Worm (Caenorhabditis elegans) whole organism, early embryonic: ENCODE results near the gene F26G5.1.

Experiments used
- B0310.2 ChIP-seq: sonication (generic microtip); optimal IDR thresholded peaks from 2 replicates; lab custom pipeline; 2016; ENCODE audit warnings: mild to moderate bottlenecking, missing genetic modification characterization, missing compliant biosample characterization
- F13C5.2 ChIP-seq: sonication (generic microtip); optimal IDR thresholded peaks from 2 replicates; lab custom pipeline; 2017; ENCODE audit warnings: mild to moderate bottlenecking, missing genetic modification characterization, inconsistent platforms, missing compliant biosample characterization
- aly-1 ChIP-seq: sonication (generic microtip); optimal IDR thresholded peaks from 2 replicates; lab custom pipeline; 2016; ENCODE audit warnings: missing genetic modification characterization, missing compliant biosample characterization
- ama-1 ChIP-seq: fragments of 150-350 bp; optimal IDR thresholded peaks from 2 replicates; lab custom pipeline; 2014
- ceh-13 ChIP-seq: fragments of 200-800 bp; sonication (Bioruptor generic); optimal IDR thresholded peaks from 2 replicates; lab custom pipeline; 2018; ENCODE audit warnings: mild to moderate bottlenecking, missing genetic modification characterization, missing compliant biosample characterization
- ceh-36 ChIP-seq: sonication (generic microtip); optimal IDR thresholded peaks from 2 replicates; lab custom pipeline; 2016; ENCODE audit warnings: missing genetic modification characterization, inconsistent platforms, missing compliant biosample characterization
- ets-7 ChIP-seq: sonication (generic microtip); optimal IDR thresholded peaks from 2 replicates; lab custom pipeline; 2016; ENCODE audit warnings: missing genotype, missing genetic modification characterization, missing compliant biosample characterization
- flt-1 ChIP-seq: fragments of 200-800 bp; sonication (Bioruptor generic); IDR thresholded peaks from 2 replicates; pipeline ENCODE4 v1.3.6; 2022; ENCODE audit warnings: missing genetic modification characterization, missing compliant biosample characterization
- hmbx-1 ChIP-seq: sonication (generic microtip); optimal IDR thresholded peaks from 2 replicates; lab custom pipeline; 2016; ENCODE audit warnings: mild to moderate bottlenecking, missing genetic modification characterization, missing compliant biosample characterization
- hmg-4 ChIP-seq: fragments of 200-800 bp; sonication (Bioruptor generic); optimal IDR thresholded peaks from 2 replicates; lab custom pipeline; 2018; ENCODE audit warnings: mild to moderate bottlenecking, missing genetic modification characterization, missing compliant biosample characterization
- hnd-1 ChIP-seq: sonication (generic microtip); optimal IDR thresholded peaks from 2 replicates; lab custom pipeline; 2016; ENCODE audit warnings: missing genetic modification characterization, missing compliant biosample characterization
- pes-1 ChIP-seq: fragments of 200-800 bp; sonication (Bioruptor generic); IDR thresholded peaks from 2 replicates; pipeline ENCODE4 v1.3.6; 2022; ENCODE audit warnings: missing genetic modification reagents, missing genetic modification characterization, missing compliant biosample characterization
- scrt-1 ChIP-seq: fragments of 200-800 bp; sonication (Bioruptor generic); IDR thresholded peaks from 2 replicates; pipeline ENCODE4 v1.3.6; 2022; ENCODE audit warnings: missing genetic modification characterization, missing compliant biosample characterization
- sea-1 ChIP-seq: fragments of 200-800 bp; sonication (Bioruptor generic); conservative IDR thresholded peaks from 2 replicates; pipeline ENCODE4 v1.3.6; 2022; ENCODE audit warnings: missing genetic modification characterization, missing compliant biosample characterization
- tbx-11 ChIP-seq: fragments of 200-800 bp; sonication (Bioruptor generic); IDR thresholded peaks from 2 replicates; pipeline ENCODE4 v1.3.6; 2022; ENCODE audit warnings: missing genetic modification characterization, missing compliant biosample characterization
- tbx-37 ChIP-seq: fragments of 200-800 bp; sonication (Bioruptor generic); conservative IDR thresholded peaks from 2 replicates; pipeline ENCODE4 v1.3.6; 2022; ENCODE audit warnings: missing genetic modification reagents, missing genetic modification characterization, missing compliant biosample characterization
- tra-4 ChIP-seq: sonication (generic microtip); optimal IDR thresholded peaks from 2 replicates; lab custom pipeline; 2017; ENCODE audit warnings: missing genetic modification characterization, missing compliant biosample characterization

The F26G5.1 gene

DNA sequence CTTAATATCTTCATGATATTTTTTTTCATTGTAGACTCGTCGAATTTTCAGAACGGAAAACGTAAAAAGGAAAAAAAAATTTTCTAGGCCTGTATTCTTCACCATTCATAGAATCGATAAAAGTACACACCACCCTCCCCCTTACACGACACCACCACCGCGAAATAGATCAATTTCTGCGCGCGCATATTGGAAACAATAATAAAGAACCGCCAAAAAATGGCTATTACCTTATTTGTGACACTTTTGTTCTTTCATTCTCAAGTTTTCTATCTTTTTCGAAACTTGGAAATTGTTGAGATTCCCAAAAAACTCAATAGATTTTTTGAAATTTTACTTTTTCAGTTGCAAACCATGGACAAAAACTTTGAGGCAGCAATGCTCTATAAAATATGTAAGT, at the start of gene F26G5.1:
Gene F26G5.1 (plus strand): TSS at position 339 of the 400 bp plus-strand sequence.
- TF ChIP-seq hmg-4 (GFP tag; lab: Kevin White, UChicago) (no peak), hmbx-1 (tag; lab: Kevin White, UChicago) (no peak), ama-1 (lab: Kevin White, UChicago) (no peak), tbx-37 (no peak)

DNA sequence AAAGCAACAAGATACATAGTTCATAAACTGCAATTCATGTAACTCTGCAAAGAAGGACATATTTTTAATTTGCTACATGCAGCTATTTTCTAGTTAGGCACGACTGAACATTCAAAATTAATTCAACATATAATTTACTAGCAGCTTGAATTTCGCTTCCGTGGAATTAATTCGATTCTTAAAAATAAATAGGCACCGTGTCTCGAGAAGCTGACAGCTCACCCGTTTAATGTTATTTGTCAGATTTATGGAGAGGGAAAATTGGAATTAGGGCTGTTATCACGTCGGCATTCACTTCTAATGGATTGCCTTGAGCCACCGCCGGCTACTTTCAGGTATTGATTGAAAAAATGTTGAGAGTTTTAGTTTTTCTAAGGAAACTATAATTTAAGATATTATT, 48.9 kb upstream of the F26G5.1 start, which contains the start of gene srh-21:
Gene srh-21 (plus strand): TSS at position 301 of the 400 bp plus-strand sequence.
- TF ChIP-seq tra-4, result no peak

DNA sequence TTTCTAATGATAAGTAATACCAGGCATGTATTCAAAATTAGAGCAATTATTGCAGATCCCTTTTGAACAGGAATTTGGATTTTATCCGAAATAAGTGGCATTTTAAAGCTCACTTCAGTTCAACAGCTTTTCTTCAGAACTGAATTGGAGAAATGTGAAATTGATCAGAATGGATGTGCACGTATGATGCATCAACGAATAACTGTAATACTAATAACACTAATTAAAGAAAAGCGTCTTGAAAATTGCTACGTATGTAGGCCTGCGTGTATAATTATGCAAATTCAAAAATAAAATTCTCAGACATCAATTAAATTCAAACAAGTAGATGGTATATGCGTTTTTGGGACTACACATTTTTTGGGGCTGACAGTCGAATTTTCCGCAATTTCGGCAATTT, 45.4 kb upstream of the F26G5.1 start, which contains the start of gene str-205:
Gene str-205 (minus strand): TSS at position 101 of the 400 bp plus-strand sequence.
- no peak for TF ChIP-seq B0310.2
- TF ChIP-seq pes-1, result no peak
- TF ChIP-seq hmg-4 (GFP tag; lab: Kevin White, UChicago), result no peak
- no peak for TF ChIP-seq flt-1
- TF ChIP-seq hnd-1, result no peak
- TF ChIP-seq ets-7 (tag; lab: Kevin White, UChicago), result no peak
- no peak for TF ChIP-seq F13C5.2
- no peak for TF ChIP-seq scrt-1 (GFP tag; lab: Robert Waterston, UW)
- no peak for TF ChIP-seq hmbx-1 (tag; lab: Kevin White, UChicago)
- TF ChIP-seq tra-4, result no peak
- TF ChIP-seq ama-1 (lab: Kevin White, UChicago), result no peak
- no peak for TF ChIP-seq tbx-37

DNA sequence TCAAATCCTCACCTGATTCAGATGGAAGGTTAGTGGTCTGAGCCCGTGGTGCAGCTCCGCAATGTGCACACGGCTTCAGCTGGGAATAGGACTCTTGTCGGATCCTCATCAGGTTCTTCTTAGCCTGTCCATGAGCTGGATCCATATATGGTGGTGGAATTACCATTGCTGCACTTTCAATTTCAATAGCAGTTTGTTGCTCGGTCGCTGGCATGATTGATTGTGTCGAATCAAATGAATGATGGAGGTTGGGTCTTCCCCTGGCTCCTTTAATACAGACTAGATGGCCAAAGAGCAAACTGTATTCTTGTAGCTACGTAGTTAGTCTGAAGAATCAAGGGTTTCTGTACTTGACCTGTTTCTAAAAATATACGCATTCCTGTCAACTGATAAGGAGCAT, 42.5 kb upstream of the F26G5.1 start, which contains the start of gene C02E7.10:
Gene C02E7.10 (minus strand): TSS at position 232 of the 400 bp plus-strand sequence.
- TF ChIP-seq ama-1 (lab: Kevin White, UChicago), result no peak
- no peak for TF ChIP-seq tbx-11 (GFP tag; lab: Robert Waterston, UW)
- TF ChIP-seq B0310.2, result no peak
- no peak for TF ChIP-seq pes-1

DNA sequence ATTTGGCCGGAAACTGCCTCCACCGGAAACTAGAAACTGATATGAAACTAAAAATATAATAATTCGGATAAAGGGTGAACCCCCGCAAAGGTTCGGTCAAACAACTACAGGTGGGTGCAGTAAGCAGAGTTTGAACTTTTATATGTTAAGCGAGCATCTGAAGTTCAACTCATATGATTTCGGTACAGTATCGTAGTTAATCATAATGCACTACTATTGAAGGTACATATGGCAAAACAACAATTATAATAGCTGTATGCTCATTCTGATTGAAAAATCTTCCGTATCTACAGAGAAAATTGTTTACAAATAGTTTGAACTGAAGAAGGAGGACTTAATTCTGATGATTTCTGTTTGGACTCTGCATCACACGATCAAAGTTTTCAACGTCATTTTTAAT, 42.0 kb upstream of the F26G5.1 start:
- TF ChIP-seq aly-1 (tag; lab: Kevin White, UChicago), result no peak
- no peak for TF ChIP-seq scrt-1 (GFP tag; lab: Robert Waterston, UW)
- no peak for TF ChIP-seq hnd-1
- no peak for TF ChIP-seq ceh-13 (GFP tag; lab: Kevin White, UChicago)
- no peak for TF ChIP-seq sea-1 (GFP tag; lab: Robert Waterston, UW)
- TF ChIP-seq tbx-11 (GFP tag; lab: Robert Waterston, UW), result no peak
- TF ChIP-seq pes-1, result no peak
- TF ChIP-seq F13C5.2, result no peak
- TF ChIP-seq hmbx-1 (tag; lab: Kevin White, UChicago), result no peak
- TF ChIP-seq B0310.2, result no peak
- no peak for TF ChIP-seq ama-1 (lab: Kevin White, UChicago)
- no peak for TF ChIP-seq tra-4
- TF ChIP-seq hmg-4 (GFP tag; lab: Kevin White, UChicago), result no peak
- TF ChIP-seq flt-1, result no peak
- no peak for TF ChIP-seq tbx-37
- no peak for TF ChIP-seq ets-7 (tag; lab: Kevin White, UChicago)
- no peak for TF ChIP-seq ceh-36 (tag; lab: Kevin White, UChicago)

DNA sequence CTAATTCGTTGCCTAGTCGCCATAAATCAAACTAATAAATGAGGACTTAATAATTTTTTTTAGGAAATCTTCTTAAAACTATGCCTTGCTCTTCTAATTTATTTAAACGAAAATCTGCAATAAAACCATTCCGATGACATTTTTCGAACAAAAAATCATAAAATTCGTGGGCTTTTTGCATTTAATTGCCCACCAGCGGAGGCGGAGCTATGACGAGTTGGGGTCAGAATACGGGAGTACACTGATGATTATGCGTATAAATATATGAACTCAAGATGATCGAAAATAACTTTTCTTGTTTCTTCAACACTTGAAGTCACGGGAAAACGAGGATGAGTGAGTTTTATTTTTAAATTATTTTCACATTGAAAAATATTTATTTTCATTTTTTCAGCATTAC, 40.9 kb upstream of the F26G5.1 start, which contains the start of gene catp-2:
Gene catp-2 (plus strand): TSS at position 301 of the 400 bp plus-strand sequence.
- TF ChIP-seq tbx-37 (no peak), flt-1 (no peak), ceh-13 (GFP tag; lab: Kevin White, UChicago) (no peak), scrt-1 (GFP tag; lab: Robert Waterston, UW) (no peak), ets-7 (tag; lab: Kevin White, UChicago) (no peak), B0310.2 (no peak), aly-1 (tag; lab: Kevin White, UChicago) (no peak)

DNA sequence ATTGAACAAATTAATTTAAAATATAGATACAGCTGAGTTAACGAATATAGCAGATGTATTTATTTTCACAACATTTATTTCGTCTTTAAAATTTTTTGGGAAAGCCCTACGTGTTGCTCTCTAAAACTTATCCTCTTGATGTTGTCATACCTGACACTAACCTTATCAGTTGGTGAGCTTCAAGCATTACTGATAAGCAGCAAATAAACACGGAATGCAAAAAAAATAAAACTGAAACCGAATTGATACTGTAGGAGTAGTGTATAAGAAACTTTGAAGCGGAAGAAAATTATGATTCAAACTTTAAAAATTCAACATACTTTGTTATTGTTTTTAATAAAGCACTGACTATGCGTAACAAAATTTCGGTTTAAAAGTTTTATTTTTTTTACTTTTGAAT, 40.2 kb upstream of the F26G5.1 start:
- TF ChIP-seq hmg-4 (GFP tag; lab: Kevin White, UChicago), result no peak
- no peak for TF ChIP-seq flt-1
- no peak for TF ChIP-seq B0310.2
- no peak for TF ChIP-seq ceh-36 (tag; lab: Kevin White, UChicago)
- no peak for TF ChIP-seq tra-4

DNA sequence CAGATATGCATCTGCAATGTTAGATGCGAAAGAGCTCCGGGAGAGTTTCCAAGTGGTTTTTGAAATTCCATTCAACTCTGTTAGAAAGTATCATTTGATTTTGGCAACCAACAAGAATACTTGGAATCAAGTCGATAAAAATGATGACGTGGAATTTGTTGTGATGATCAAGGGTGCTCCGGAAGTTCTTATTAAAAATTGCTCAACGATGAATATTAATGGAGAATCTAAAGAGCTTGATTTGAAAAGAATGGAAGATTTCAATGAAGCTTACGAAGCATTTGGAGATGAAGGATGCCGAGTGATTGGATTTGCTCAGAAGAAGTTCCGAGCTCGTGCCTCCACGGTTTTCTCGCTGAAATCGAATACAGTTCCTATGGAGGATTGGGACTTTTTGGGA, 37.9 kb upstream of the F26G5.1 start:
- no peak for TF ChIP-seq F13C5.2
- no peak for TF ChIP-seq ceh-13 (GFP tag; lab: Kevin White, UChicago)
- TF ChIP-seq tbx-11 (GFP tag; lab: Robert Waterston, UW), result no peak
- no peak for TF ChIP-seq ama-1 (lab: Kevin White, UChicago)
- no peak for TF ChIP-seq hmbx-1 (tag; lab: Kevin White, UChicago)
- no peak for TF ChIP-seq pes-1
- TF ChIP-seq hnd-1, result no peak
- no peak for TF ChIP-seq ceh-36 (tag; lab: Kevin White, UChicago)
- no peak for TF ChIP-seq B0310.2
- TF ChIP-seq ets-7 (tag; lab: Kevin White, UChicago), result no peak

DNA sequence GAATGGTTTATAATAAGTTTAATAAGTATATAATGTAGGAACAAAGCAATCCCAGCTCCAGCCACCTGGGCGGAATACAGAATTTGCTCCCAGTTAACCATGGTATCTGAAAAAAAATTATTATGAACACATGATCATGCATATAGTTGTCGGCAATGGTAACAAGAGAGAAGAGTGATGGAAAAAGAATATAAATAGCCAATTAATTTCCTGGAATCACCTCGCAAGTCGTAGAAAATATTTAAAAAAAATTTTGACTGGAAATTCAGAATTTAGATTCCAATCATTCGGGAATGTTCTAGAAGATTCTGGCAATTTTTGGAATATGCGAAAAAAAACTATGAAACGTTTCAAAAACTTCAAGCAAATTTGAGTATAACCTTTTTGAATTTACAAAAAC, 31.1 kb upstream of the F26G5.1 start, which contains the start of gene str-211:
Gene str-211 (minus strand): TSS at position 101 of the 400 bp plus-strand sequence.
- no peak for TF ChIP-seq F13C5.2
- no peak for TF ChIP-seq B0310.2
- no peak for TF ChIP-seq hnd-1
- no peak for TF ChIP-seq scrt-1 (GFP tag; lab: Robert Waterston, UW)
